Worm (Caenorhabditis elegans) whole organism, L2 larva: Measurements from ENCODE around the gene Y37A1A.2.

Experiments
- C34F6.9 ChIP-seq: fragments of 150-350 bp; optimal IDR thresholded peaks from 2 replicates; lab custom pipeline; 2014; ENCODE audit warnings: missing biosample characterization, missing genetic modification characterization
- F13H6.1 ChIP-seq: sonication (generic microtip); optimal IDR thresholded peaks from 2 replicates; lab custom pipeline; 2016; ENCODE audit warnings: missing genetic modification characterization, missing compliant biosample characterization
- R02D3.7 ChIP-seq: fragments of 150-350 bp; optimal IDR thresholded peaks from 2 replicates; lab custom pipeline; 2014; ENCODE audit warnings: missing biosample characterization, missing genetic modification characterization
- Y55F3AM.14 ChIP-seq: fragments of 200-800 bp; sonication (Bioruptor generic); optimal IDR thresholded peaks from 2 replicates; lab custom pipeline; 2018; ENCODE audit warnings: mild to moderate bottlenecking, missing genetic modification characterization, missing compliant biosample characterization
- ZK546.5 ChIP-seq: sonication (generic microtip); optimal IDR thresholded peaks from 2 replicates; lab custom pipeline; 2017; ENCODE audit warnings: missing biosample characterization, missing genetic modification characterization
- ama-1 ChIP-seq: fragments of 150-350 bp; optimal IDR thresholded peaks from 2 replicates; lab custom pipeline; 2018; ENCODE audit warnings: inconsistent platforms
- blmp-1 ChIP-seq: sonication (generic microtip); optimal IDR thresholded peaks from 2 replicates; lab custom pipeline; 2017; ENCODE audit warnings: missing genetic modification characterization, mild to moderate bottlenecking, missing compliant biosample characterization, antibody characterized with exemption, moderate library complexity; ENCODE audit not compliant: insufficient read depth
- ceh-16 ChIP-seq: fragments of 150-350 bp; optimal IDR thresholded peaks from 2 replicates; lab custom pipeline; 2014; ENCODE audit warnings: missing biosample characterization, missing genetic modification characterization
- ceh-82 ChIP-seq: fragments of 150-350 bp; optimal IDR thresholded peaks from 2 replicates; lab custom pipeline; 2014; ENCODE audit warnings: missing biosample characterization, missing genetic modification characterization
- crh-2 ChIP-seq: sonication (generic microtip); optimal IDR thresholded peaks from 2 replicates; lab custom pipeline; 2017; ENCODE audit warnings: missing biosample characterization, missing genetic modification characterization
- dmd-4 ChIP-seq: sonication (generic microtip); optimal IDR thresholded peaks from 2 replicates; lab custom pipeline; 2017; ENCODE audit warnings: missing biosample characterization, missing genetic modification characterization
- egl-27 ChIP-seq: sonication (generic microtip); optimal IDR thresholded peaks from 3 replicates; lab custom pipeline; 2017; ENCODE audit warnings: missing biosample characterization, missing genetic modification reagents, missing genetic modification characterization
- elt-1 ChIP-seq: fragments of 150-350 bp; optimal IDR thresholded peaks from 2 replicates; lab custom pipeline; 2014; ENCODE audit warnings: missing biosample characterization, missing genetic modification characterization
- fos-1 ChIP-seq: fragments of 150-350 bp; optimal IDR thresholded peaks from 2 replicates; lab custom pipeline; 2014; ENCODE audit warnings: missing biosample characterization, missing genetic modification characterization
- gmeb-1 ChIP-seq: fragments of 150-350 bp; optimal IDR thresholded peaks from 2 replicates; lab custom pipeline; 2014; ENCODE audit warnings: missing biosample characterization, missing genetic modification characterization
- lin-11 ChIP-seq: fragments of 150-350 bp; sonication (generic microtip); optimal IDR thresholded peaks from 2 replicates; lab custom pipeline; 2014; ENCODE audit warnings: missing biosample characterization, missing genetic modification characterization, inconsistent platforms, mixed read lengths
- lin-13 ChIP-seq: fragments of 150-350 bp; optimal IDR thresholded peaks from 2 replicates; lab custom pipeline; 2014; ENCODE audit warnings: missing biosample characterization, missing genetic modification reagents, missing genetic modification characterization
- lin-39 ChIP-seq: fragments of 150-350 bp; optimal IDR thresholded peaks from 2 replicates; lab custom pipeline; 2014; ENCODE audit warnings: missing biosample characterization, missing genetic modification reagents, missing genetic modification characterization
- lsy-2 ChIP-seq, 2 experiments: fragments of 150-350 bp in 1 of 2; sonication (generic microtip) in 1 of 2; optimal IDR thresholded peaks; 2 replicates each; lab custom pipeline; 2014 to 2017; ENCODE audit warnings: missing biosample characterization in 2 of 2, missing genetic modification characterization in 2 of 2
- mab-5 ChIP-seq: fragments of 150-350 bp; optimal IDR thresholded peaks from 2 replicates; lab custom pipeline; 2014; ENCODE audit warnings: missing biosample characterization, missing genetic modification characterization
- mbf-1 ChIP-seq: sonication (generic microtip); optimal IDR thresholded peaks from 2 replicates; lab custom pipeline; 2017; ENCODE audit warnings: missing biosample characterization, missing genetic modification characterization
- mdl-1 ChIP-seq, 2 experiments: fragments of 150-350 bp in 1 of 2; sonication (generic microtip) in 1 of 2; optimal IDR thresholded peaks; 2 replicates each; lab custom pipeline; 2017; ENCODE audit warnings: missing biosample characterization in 2 of 2, missing genetic modification characterization in 2 of 2
- nhr-11 ChIP-seq: fragments of 150-350 bp; optimal IDR thresholded peaks from 2 replicates; lab custom pipeline; 2014; ENCODE audit warnings: missing biosample characterization, missing genetic modification characterization
- nhr-129 ChIP-seq: fragments of 150-350 bp; optimal IDR thresholded peaks from 2 replicates; lab custom pipeline; 2014; ENCODE audit warnings: missing biosample characterization, missing genetic modification characterization
- nhr-21 ChIP-seq: fragments of 150-350 bp; optimal IDR thresholded peaks from 2 replicates; lab custom pipeline; 2014; ENCODE audit warnings: missing biosample characterization, missing genetic modification characterization
- nhr-23 ChIP-seq: fragments of 150-350 bp; optimal IDR thresholded peaks from 2 replicates; lab custom pipeline; 2014; ENCODE audit warnings: missing biosample characterization, missing genetic modification reagents, missing genetic modification characterization
- nhr-237 ChIP-seq: fragments of 150-350 bp; optimal IDR thresholded peaks from 2 replicates; lab custom pipeline; 2014; ENCODE audit warnings: missing biosample characterization, missing genetic modification characterization
- nhr-25 ChIP-seq: fragments of 150-350 bp; sonication (generic microtip); optimal IDR thresholded peaks from 3 replicates; lab custom pipeline; 2014; ENCODE audit warnings: missing biosample characterization, missing genetic modification characterization
- nhr-6 ChIP-seq: fragments of 150-350 bp; optimal IDR thresholded peaks from 2 replicates; lab custom pipeline; 2014; ENCODE audit warnings: missing biosample characterization, missing genetic modification characterization
- nhr-77 ChIP-seq: fragments of 150-350 bp; optimal IDR thresholded peaks from 2 replicates; lab custom pipeline; 2014; ENCODE audit warnings: missing biosample characterization, missing genetic modification characterization
- peb-1 ChIP-seq: fragments of 150-350 bp; optimal IDR thresholded peaks from 2 replicates; lab custom pipeline; 2014; ENCODE audit warnings: missing biosample characterization, missing genetic modification characterization
- sem-4 ChIP-seq: fragments of 150-350 bp; optimal IDR thresholded peaks from 2 replicates; lab custom pipeline; 2014; ENCODE audit warnings: missing biosample characterization, missing genetic modification reagents, missing genetic modification characterization
- sma-3 ChIP-seq: sonication (generic microtip); optimal IDR thresholded peaks from 2 replicates; lab custom pipeline; 2016; ENCODE audit warnings: missing genetic modification reagents, missing genetic modification characterization, missing compliant biosample characterization
- sma-9 ChIP-seq, 2 experiments: fragments of 150-350 bp in 1 of 2; sonication (generic microtip) in 1 of 2; optimal IDR thresholded peaks; 2 replicates each; lab custom pipeline; 2014 to 2016; ENCODE audit warnings: missing genetic modification characterization in 2 of 2, mild to moderate bottlenecking in 1 of 2, missing biosample characterization in 1 of 2, missing compliant biosample characterization in 1 of 2, missing genetic modification reagents in 1 of 2, moderate library complexity in 1 of 2
- snpc-4 ChIP-seq: fragments of 150-350 bp; optimal IDR thresholded peaks from 2 replicates; lab custom pipeline; 2014; ENCODE audit warnings: missing biosample characterization, missing genetic modification characterization
- unc-39 ChIP-seq: fragments of 150-350 bp; optimal IDR thresholded peaks from 2 replicates; lab custom pipeline; 2014; ENCODE audit warnings: missing biosample characterization, missing genetic modification characterization
- unc-55 ChIP-seq: fragments of 150-350 bp; sonication (generic microtip); optimal IDR thresholded peaks from 3 replicates; lab custom pipeline; 2014; ENCODE audit warnings: missing biosample characterization, missing genetic modification reagents, missing genetic modification characterization
- ztf-1 ChIP-seq: fragments of 200-800 bp; sonication (Bioruptor generic); conservative IDR thresholded peaks from 2 replicates; pipeline ENCODE4 v1.3.6; 2022; ENCODE audit warnings: missing genetic modification characterization, missing compliant biosample characterization
- ztf-11 ChIP-seq: sonication (generic microtip); optimal IDR thresholded peaks from 2 replicates; lab custom pipeline; 2017; ENCODE audit warnings: missing biosample characterization, missing genetic modification characterization
- ztf-4 ChIP-seq: fragments of 150-350 bp; optimal IDR thresholded peaks from 2 replicates; lab custom pipeline; 2014; ENCODE audit warnings: missing biosample characterization, missing genetic modification characterization

Gene Y37A1A.2

ce11 chrIV:13881754-13882275 lies 31.0 kb downstream of the Y37A1A.2 start, which contains the start of gene rpl-29:
Gene rpl-29 (plus strand): TSS chrIV:13882225.
- TF ChIP-seq lin-13 (GFP tag; lab: Kevin White, UChicago): peak; percentile 77
- TF ChIP-seq nhr-23 (tag; lab: Kevin White, UChicago): no peak
- no peak for TF ChIP-seq dmd-4 (tag; lab: Kevin White, UChicago)
- TF ChIP-seq sem-4: peak; percentile 59
- TF ChIP-seq egl-27 (tag; lab: Kevin White, UChicago): peak; percentile 68
- peak; percentile 89 for TF ChIP-seq gmeb-1 (tag; lab: Kevin White, UChicago)
- TF ChIP-seq ceh-16: peak; percentile 50
- TF ChIP-seq ZK546.5 (tag; lab: Kevin White, UChicago): peak; percentile 52
- TF ChIP-seq nhr-77 (tag; lab: Kevin White, UChicago): no peak
- TF ChIP-seq blmp-1 (tag; lab: Kevin White, UChicago): peak; percentile 50
- peak; percentile 98 for TF ChIP-seq R02D3.7 (tag; lab: Kevin White, UChicago)
- peak; percentile 1 for TF ChIP-seq Y55F3AM.14 (GFP tag; lab: Kevin White, UChicago)
- peak; percentile 96 for TF ChIP-seq nhr-129 (tag; lab: Kevin White, UChicago)
- no peak for TF ChIP-seq elt-1
- TF ChIP-seq snpc-4 (tag; lab: Kevin White, UChicago): peak; percentile 80
- peak; percentile 85 for TF ChIP-seq nhr-21 (tag; lab: Kevin White, UChicago)
- TF ChIP-seq ama-1 (lab: Kevin White, UChicago): peak; percentile 57
- TF ChIP-seq unc-55 (GFP tag; lab: Kevin White, UChicago): peak; percentile 95
- TF ChIP-seq nhr-11 (tag; lab: Kevin White, UChicago): no peak
- TF ChIP-seq mab-5 (tag; lab: Kevin White, UChicago): peak; percentile 71
- TF ChIP-seq ceh-82 (tag; lab: Kevin White, UChicago): no peak
- peak; percentile 88 for TF ChIP-seq lin-11 (tag; lab: Kevin White, UChicago)
- peak; percentile 98 to 99 for TF ChIP-seq lsy-2 (tag; optimal IDR thresholded peaks at IDR 0.05; lab: Kevin White, UChicago)
- TF ChIP-seq fos-1 (tag; lab: Kevin White, UChicago): peak; percentile 48
- peak; percentile 39 for TF ChIP-seq nhr-6
- TF ChIP-seq F13H6.1 (tag; lab: Kevin White, UChicago): peak; percentile 83
- no peak for TF ChIP-seq lin-39
- peak; percentile 81 for TF ChIP-seq sma-9 (GFP tag; optimal IDR thresholded peaks at IDR 0.05; lab: Kevin White, UChicago)
- no peak for TF ChIP-seq sma-9 (tag; optimal IDR thresholded peaks at IDR 0.05; lab: Kevin White, UChicago)
- TF ChIP-seq C34F6.9 (tag; lab: Kevin White, UChicago): peak; percentile 87
- TF ChIP-seq sma-3 (GFP tag; lab: Kevin White, UChicago): peak; percentile 91
- TF ChIP-seq nhr-237: no peak
- TF ChIP-seq nhr-25 (tag; lab: Kevin White, UChicago): peak; percentile 83
- TF ChIP-seq ztf-4 (tag; lab: Kevin White, UChicago): peak; percentile 79
- TF ChIP-seq crh-2 (tag; lab: Kevin White, UChicago): peak; percentile 91

ce11 chrIV:13880803-13881202 lies 32.0 kb downstream of the Y37A1A.2 start:
- TF ChIP-seq C34F6.9 (tag; lab: Kevin White, UChicago) (peak; percentile 48), blmp-1 (tag; lab: Kevin White, UChicago) (no peak), lsy-2 (tag; optimal IDR thresholded peaks at IDR 0.05; lab: Kevin White, UChicago) (peak in 1 of 2 experiments; percentile 51), crh-2 (tag; lab: Kevin White, UChicago) (peak; percentile 40), F13H6.1 (tag; lab: Kevin White, UChicago) (peak; percentile 24), nhr-21 (tag; lab: Kevin White, UChicago) (no peak), lin-39 (no peak), mdl-1 (tag; optimal IDR thresholded peaks at IDR 0.05; lab: Kevin White, UChicago) (peak in 1 of 2 experiments; percentile 43), nhr-129 (tag; lab: Kevin White, UChicago) (peak; percentile 91), egl-27 (tag; lab: Kevin White, UChicago) (no peak), sma-9 (GFP tag; optimal IDR thresholded peaks at IDR 0.05; lab: Kevin White, UChicago) (peak; percentile 54), sma-9 (tag; optimal IDR thresholded peaks at IDR 0.05; lab: Kevin White, UChicago) (no peak)
- TF ChIP-seq, all 48 proteins: peak for 7

DNA sequence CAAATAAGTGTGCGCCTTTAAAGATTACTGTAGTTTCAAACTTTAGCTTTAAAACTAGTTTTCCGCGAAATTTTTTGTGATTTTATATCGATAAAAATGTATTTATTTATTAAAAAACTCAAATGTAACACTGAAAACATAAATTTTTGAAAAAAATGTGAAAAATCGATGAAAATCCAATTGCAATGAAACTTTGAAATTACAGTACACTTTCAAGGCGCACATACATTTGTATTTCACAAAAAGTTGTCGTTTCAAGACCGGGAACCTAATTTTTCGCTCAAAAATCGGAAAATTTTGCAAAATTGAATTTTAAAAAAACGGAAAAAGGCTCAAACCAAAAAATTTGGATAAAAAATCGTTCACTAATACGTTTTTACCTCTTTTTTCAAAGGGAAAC lies 32.5 kb downstream of the Y37A1A.2 start:
- TF ChIP-seq fos-1 (tag; lab: Kevin White, UChicago) (no peak), ztf-11 (tag; lab: Kevin White, UChicago) (no peak), nhr-21 (tag; lab: Kevin White, UChicago) (no peak), lin-11 (tag; lab: Kevin White, UChicago) (no peak), unc-55 (GFP tag; lab: Kevin White, UChicago) (no peak), ztf-1 (no peak), elt-1 (no peak), lin-39 (no peak), mbf-1 (no peak), unc-39 (tag; lab: Kevin White, UChicago) (no peak), Y55F3AM.14 (GFP tag; lab: Kevin White, UChicago) (no peak), nhr-25 (tag; lab: Kevin White, UChicago) (no peak), peb-1 (tag; lab: Kevin White, UChicago) (no peak)
